Fruit fly (Drosophila melanogaster) whole organism, pupa: ENCODE data around the gene CG32299.

ENCODE experiments used
- CG12605 ChIP-seq: fragments of 200-800 bp; sonication (Bioruptor generic); IDR thresholded peaks from 2 replicates; pipeline ENCODE4 v1.3.6; 2022; ENCODE audit warnings: missing biosample characterization, missing genetic modification characterization
- CG13204 ChIP-seq: fragments of 200-800 bp; sonication (Bioruptor generic); optimal IDR thresholded peaks from 2 replicates; lab custom pipeline; 2018; ENCODE audit warnings: missing biosample characterization, mild to moderate bottlenecking, missing genetic modification characterization, moderate library complexity
- CG15710 ChIP-seq: fragments of 200-800 bp; sonication (Bioruptor generic); optimal IDR thresholded peaks from 2 replicates; lab custom pipeline; 2018; ENCODE audit warnings: missing biosample characterization, mild to moderate bottlenecking, missing genetic modification characterization, moderate library complexity
- CG32121 ChIP-seq: fragments of 200-800 bp; sonication (Bioruptor generic); IDR thresholded peaks from 2 replicates; pipeline ENCODE4 v1.3.6; 2022; ENCODE audit warnings: missing biosample characterization, missing genetic modification characterization
- CG34367 ChIP-seq: fragments of 200-800 bp; sonication (Bioruptor generic); optimal IDR thresholded peaks from 2 replicates; lab custom pipeline; 2018; ENCODE audit warnings: missing biosample characterization, mild to moderate bottlenecking, missing genetic modification characterization
- CG4496 ChIP-seq: fragments of 200-800 bp; sonication (Bioruptor generic); IDR thresholded peaks from 3 replicates; pipeline ENCODE4 v1.3.6; 2022; ENCODE audit warnings: missing biosample characterization, missing genetic modification characterization
- CG8159 ChIP-seq: fragments of 200-800 bp; sonication (Bioruptor generic); optimal IDR thresholded peaks from 3 replicates; lab custom pipeline; 2018; ENCODE audit warnings: missing biosample characterization, mild to moderate bottlenecking, missing genetic modification characterization, moderate library complexity
- CG8301 ChIP-seq: fragments of 200-800 bp; sonication (Bioruptor generic); optimal IDR thresholded peaks from 2 replicates; lab custom pipeline; 2018; ENCODE audit warnings: missing biosample characterization, mild to moderate bottlenecking, missing genetic modification characterization
- D1 ChIP-seq: fragments of 200-800 bp; sonication (Bioruptor generic); optimal IDR thresholded peaks from 2 replicates; lab custom pipeline; 2018; ENCODE audit warnings: missing biosample characterization, mild to moderate bottlenecking, missing genetic modification characterization, moderate library complexity
- EcR ChIP-seq: fragments of 200-800 bp; sonication (Bioruptor generic); optimal IDR thresholded peaks from 3 replicates; lab custom pipeline; 2019; ENCODE audit warnings: missing biosample characterization, missing genetic modification characterization, mild to moderate bottlenecking, moderate library complexity, missing genetic modification reagents
- Ets98B ChIP-seq: fragments of 200-800 bp; sonication (Bioruptor generic); IDR thresholded peaks from 2 replicates; pipeline ENCODE4 v1.3.6; 2022; ENCODE audit warnings: missing biosample characterization, missing genetic modification characterization
- Pif1B ChIP-seq: fragments of 200-800 bp; sonication (Bioruptor generic); optimal IDR thresholded peaks from 3 replicates; lab custom pipeline; 2016; ENCODE audit warnings: missing biosample characterization, missing genetic modification characterization
- Snoo ChIP-seq: fragments of 200-800 bp; sonication (Bioruptor generic); optimal IDR thresholded peaks from 3 replicates; lab custom pipeline; 2017; ENCODE audit warnings: missing biosample characterization, mild to moderate bottlenecking, missing genetic modification characterization, inconsistent platforms
- gl ChIP-seq: fragments of 200-800 bp; sonication (Bioruptor generic); optimal IDR thresholded peaks from 2 replicates; lab custom pipeline; 2018; ENCODE audit warnings: missing biosample characterization, mild to moderate bottlenecking, missing genetic modification characterization

DNA sequence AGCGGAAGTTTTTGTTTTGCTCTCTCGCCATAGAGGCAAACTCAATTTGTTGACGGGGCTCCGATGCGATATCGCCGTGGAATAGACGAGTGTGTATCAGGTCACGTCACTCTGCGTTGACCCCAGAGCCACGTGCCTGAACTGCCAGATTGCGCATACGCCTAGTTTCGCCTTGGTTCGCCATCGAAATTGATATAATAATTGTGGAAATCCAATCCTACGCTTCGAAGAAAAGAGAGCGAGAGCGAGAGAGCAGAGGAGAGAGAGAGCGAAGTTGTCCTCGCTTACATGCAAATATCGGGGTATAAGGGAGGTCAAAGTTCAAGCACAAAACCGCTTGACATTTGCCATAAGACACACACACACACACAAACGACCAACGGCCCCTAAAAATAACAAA lies 36.4 kb upstream of the CG32299 start:
- no peak for TF ChIP-seq Pif1B (GFP tag; lab: Kevin White, UChicago)
- no peak for TF ChIP-seq CG12605 (GFP tag; lab: Robert Waterston, UW)
- no peak for TF ChIP-seq D1 (tag; lab: Kevin White, UChicago)
- no peak for TF ChIP-seq CG8159
- TF ChIP-seq CG8301 (tag; lab: Kevin White, UChicago): no peak
- no peak for TF ChIP-seq CG15710
- no peak for TF ChIP-seq Snoo (tag; lab: Kevin White, UChicago)
- no peak for TF ChIP-seq CG13204 (GFP tag; lab: Kevin White, UChicago)
- TF ChIP-seq CG34367 (tag; lab: Kevin White, UChicago): no peak
- no peak for TF ChIP-seq CG32121 (GFP tag; lab: Robert Waterston, UW)
- no peak for TF ChIP-seq Ets98B (GFP tag; lab: Robert Waterston, UW)
- no peak for TF ChIP-seq gl (tag; lab: Kevin White, UChicago)
- TF ChIP-seq EcR (GFP tag; lab: Kevin White, UChicago): no peak
- no peak for TF ChIP-seq CG4496 (GFP tag; lab: Robert Waterston, UW)
